Worm (Caenorhabditis elegans) whole organism, L1 larva: ENCODE data around the gene bath-31.

Experiments used
- ceh-8 ChIP-seq: fragments of 200-800 bp; sonication (Bioruptor generic); optimal IDR thresholded peaks from 2 replicates; lab custom pipeline; 2018; ENCODE audit warnings: mild to moderate bottlenecking, missing genetic modification characterization, moderate library complexity, missing compliant biosample characterization
- ceh-82 ChIP-seq, 3 experiments: fragments of 150-350 bp in 1 of 3; sonication (generic microtip) in 2 of 3; optimal IDR thresholded peaks; 2 replicates each; lab custom pipeline; 2014 to 2017; ENCODE audit warnings: missing biosample characterization in 3 of 3, missing genetic modification characterization in 3 of 3
- nhr-85 ChIP-seq: sonication (generic microtip); peaks from one replicate; lab custom pipeline; 2016; ENCODE audit warnings: missing genetic modification characterization, inconsistent platforms, missing compliant biosample characterization

ce11 chrII:3709255-3709654 lies 22.5 kb upstream of the bath-31 start, which contains the start of gene srx-110:
- TF ChIP-seq nhr-85 (tag; lab: Kevin White, UChicago) (no peak), ceh-8 (no peak), ceh-82 (tag; optimal IDR thresholded peaks at IDR 0.05; lab: Kevin White, UChicago) (no peak)
